Worm (Caenorhabditis elegans) whole organism, L4 larva: Measurements from ENCODE around the gene T06D4.1.

Source experiments
- D1046.2 ChIP-seq: fragments of 200-800 bp; sonication (Bioruptor generic); IDR thresholded peaks from 2 replicates; pipeline ENCODE4 v1.3.6; 2022; ENCODE audit warnings: missing genetic modification characterization, missing compliant biosample characterization
- F10B5.3 ChIP-seq: sonication (generic microtip); optimal IDR thresholded peaks from 2 replicates; lab custom pipeline; 2016; ENCODE audit warnings: mild to moderate bottlenecking, missing genetic modification characterization, missing compliant biosample characterization
- F26F4.8 ChIP-seq: fragments of 200-800 bp; sonication (Bioruptor generic); conservative IDR thresholded peaks from 2 replicates; pipeline ENCODE4 v1.3.6; 2022; ENCODE audit warnings: missing genetic modification characterization, missing compliant biosample characterization
- F37D6.2 ChIP-seq: sonication (generic microtip); optimal IDR thresholded peaks from 2 replicates; lab custom pipeline; 2016; ENCODE audit warnings: mild to moderate bottlenecking, missing genetic modification characterization, missing compliant biosample characterization
- F49E8.2 ChIP-seq: sonication (generic microtip); optimal IDR thresholded peaks from 2 replicates; lab custom pipeline; 2016; ENCODE audit warnings: missing compliant biosample characterization, mild to moderate bottlenecking, missing genetic modification characterization, borderline replicate concordance
- R02D3.7 ChIP-seq: fragments of 150-350 bp; sonication (generic microtip); optimal IDR thresholded peaks from 3 replicates; lab custom pipeline; 2014; ENCODE audit warnings: missing biosample characterization, missing genetic modification characterization
- Y105C5A.15 ChIP-seq: fragments of 200-800 bp; sonication (Bioruptor generic); IDR thresholded peaks from 2 replicates; pipeline ENCODE4 v1.3.6; 2022; ENCODE audit warnings: missing genetic modification characterization, missing compliant biosample characterization
- Y75B8A.6 ChIP-seq: fragments of 200-800 bp; sonication (Bioruptor generic); IDR thresholded peaks from 2 replicates; pipeline ENCODE4 v1.3.6; 2022; ENCODE audit warnings: missing genetic modification reagents, missing genetic modification characterization, missing compliant biosample characterization
- ZK546.5 ChIP-seq, 2 experiments: sonication (generic microtip); optimal IDR thresholded peaks; 2 replicates each; lab custom pipeline; 2017; ENCODE audit warnings: missing biosample characterization in 2 of 2, missing genetic modification characterization in 2 of 2
- aha-1 ChIP-seq: fragments of 150-350 bp; peaks from one replicate; lab custom pipeline; 2014; ENCODE audit warnings: missing biosample characterization, missing genetic modification characterization
- attf-4 ChIP-seq: sonication (generic microtip); optimal IDR thresholded peaks from 3 replicates; lab custom pipeline; 2017; ENCODE audit warnings: missing biosample characterization, missing genetic modification characterization
- ceh-62 ChIP-seq: sonication (generic microtip); optimal IDR thresholded peaks from 2 replicates; lab custom pipeline; 2017; ENCODE audit warnings: missing biosample characterization, missing genetic modification characterization
- ceh-82 ChIP-seq: sonication (generic microtip); optimal IDR thresholded peaks from 2 replicates; lab custom pipeline; 2017; ENCODE audit warnings: missing biosample characterization, missing genetic modification characterization
- ctbp-1 ChIP-seq: fragments of 200-800 bp; sonication (Bioruptor generic); IDR thresholded peaks from 2 replicates; pipeline ENCODE4 v1.3.6; 2022; ENCODE audit warnings: missing genetic modification reagents, missing genetic modification characterization, missing compliant biosample characterization
- daf-16 ChIP-seq, 3 experiments: sonication (generic microtip); optimal IDR thresholded peaks; 2 replicates each; lab custom pipeline; 2016 to 2017; ENCODE audit warnings: missing genetic modification characterization in 3 of 3, missing genetic modification reagents in 3 of 3, mild to moderate bottlenecking in 2 of 3, missing compliant biosample characterization in 2 of 3, missing biosample characterization in 1 of 3, moderate library complexity in 1 of 3
- daf-8 ChIP-seq: fragments of 200-800 bp; sonication (Bioruptor generic); IDR thresholded peaks from 2 replicates; pipeline ENCODE4 v1.3.6; 2022; ENCODE audit warnings: missing genetic modification characterization, missing compliant biosample characterization
- duxl-1 ChIP-seq: sonication (generic microtip); optimal IDR thresholded peaks from 2 replicates; lab custom pipeline; 2016; ENCODE audit warnings: mild to moderate bottlenecking, missing genetic modification characterization, moderate library complexity, missing compliant biosample characterization; ENCODE audit not compliant: poor library complexity
- egl-43 ChIP-seq: fragments of 200-800 bp; sonication (Bioruptor generic); IDR thresholded peaks from 2 replicates; pipeline ENCODE4 v1.3.6; 2022; ENCODE audit warnings: missing genetic modification reagents, missing genetic modification characterization, missing compliant biosample characterization
- jun-1 ChIP-seq: fragments of 150-350 bp; optimal IDR thresholded peaks from 2 replicates; lab custom pipeline; 2014; ENCODE audit warnings: missing biosample characterization, missing genetic modification reagents, missing genetic modification characterization
- lim-7 ChIP-seq: fragments of 200-800 bp; sonication (Bioruptor generic); IDR thresholded peaks from 2 replicates; pipeline ENCODE4 v1.3.6; 2022; ENCODE audit warnings: missing genetic modification characterization, missing compliant biosample characterization
- lin-38 ChIP-seq: fragments of 200-800 bp; sonication (Bioruptor generic); IDR thresholded peaks from 2 replicates; pipeline ENCODE4 v1.3.6; 2022; ENCODE audit warnings: missing genetic modification reagents, missing genetic modification characterization, missing compliant biosample characterization
- lir-3 ChIP-seq: sonication (generic microtip); optimal IDR thresholded peaks from 2 replicates; lab custom pipeline; 2016; ENCODE audit warnings: mild to moderate bottlenecking, missing genetic modification characterization, missing compliant biosample characterization
- madf-5 ChIP-seq, 2 experiments: fragments of 200-800 bp; sonication (Bioruptor generic); IDR thresholded peaks; 2 replicates each; pipeline ENCODE4 v1.3.6; 2022; ENCODE audit warnings: missing compliant biosample characterization in 2 of 2, missing genetic modification characterization in 2 of 2
- madf-9 ChIP-seq: fragments of 200-800 bp; sonication (Bioruptor generic); conservative IDR thresholded peaks from 2 replicates; pipeline ENCODE4 v1.3.6; 2022; ENCODE audit warnings: missing genetic modification reagents, missing genetic modification characterization, missing compliant biosample characterization
- mdt-29 ChIP-seq: fragments of 200-800 bp; sonication (Bioruptor generic); IDR thresholded peaks from 2 replicates; pipeline ENCODE4 v1.3.6; 2022; ENCODE audit warnings: missing genetic modification reagents, missing genetic modification characterization, missing compliant biosample characterization
- mes-2 ChIP-seq: sonication (generic microtip); optimal IDR thresholded peaks from 2 replicates; lab custom pipeline; 2016; ENCODE audit warnings: missing genotype, mild to moderate bottlenecking, missing genetic modification characterization, missing compliant biosample characterization; ENCODE audit not compliant: poor library complexity, severe bottlenecking
- mxl-2 ChIP-seq: fragments of 200-800 bp; sonication (Bioruptor generic); conservative IDR thresholded peaks from 2 replicates; pipeline ENCODE4 v1.3.6; 2022; ENCODE audit warnings: missing genetic modification reagents, missing genetic modification characterization, missing compliant biosample characterization
- mxl-3 ChIP-seq: fragments of 200-800 bp; sonication (Bioruptor generic); optimal IDR thresholded peaks from 2 replicates; lab custom pipeline; 2018; ENCODE audit warnings: mild to moderate bottlenecking, missing genetic modification characterization, missing compliant biosample characterization
- nhr-10 ChIP-seq: fragments of 150-350 bp; optimal IDR thresholded peaks from 2 replicates; lab custom pipeline; 2014; ENCODE audit warnings: missing biosample characterization, missing genetic modification characterization
- nhr-102 ChIP-seq: sonication (generic microtip); optimal IDR thresholded peaks from 2 replicates; lab custom pipeline; 2016; ENCODE audit warnings: mild to moderate bottlenecking, missing genetic modification characterization, moderate library complexity, missing compliant biosample characterization
- nhr-111 ChIP-seq: fragments of 200-800 bp; sonication (Bioruptor generic); optimal IDR thresholded peaks from 2 replicates; lab custom pipeline; 2018; ENCODE audit warnings: mild to moderate bottlenecking, missing genetic modification characterization, missing compliant biosample characterization
- nhr-42 ChIP-seq: fragments of 200-800 bp; sonication (Bioruptor generic); IDR thresholded peaks from 2 replicates; pipeline ENCODE4 v1.3.6; 2022; ENCODE audit warnings: missing genetic modification characterization, missing compliant biosample characterization
- pha-4 ChIP-seq, 2 experiments: fragments of 150-350 bp in 1 of 2; fragments of 200-800 bp in 1 of 2; sonication (Bioruptor generic) in 1 of 2; IDR thresholded peaks in 1 of 2; optimal IDR thresholded peaks in 1 of 2; 2 replicates each; pipeline versions ENCODE4 v1.3.6 to Lab custom; 2014 to 2022; ENCODE audit warnings: missing genetic modification characterization in 2 of 2, missing genetic modification reagents in 2 of 2, missing biosample characterization in 1 of 2, missing compliant biosample characterization in 1 of 2
- snpc-1.2 ChIP-seq: fragments of 200-800 bp; sonication (Bioruptor generic); IDR thresholded peaks from 2 replicates; pipeline ENCODE4 v1.3.6; 2022; ENCODE audit warnings: missing genetic modification reagents, missing genetic modification characterization, missing compliant biosample characterization
- unc-62 ChIP-seq, 3 experiments: fragments of 150-350 bp in 1 of 3; sonication (generic microtip); optimal IDR thresholded peaks in 2 of 3; peaks in 1 of 3; 1 replicate in 1 of 3; 2 replicates in 2 of 3; lab custom pipeline; 2014 to 2017; ENCODE audit warnings: missing biosample characterization in 3 of 3, missing genetic modification characterization in 3 of 3, missing genetic modification reagents in 3 of 3, missing genotype in 1 of 3
- zfp-2 ChIP-seq: sonication (generic microtip); optimal IDR thresholded peaks from 2 replicates; lab custom pipeline; 2016; ENCODE audit warnings: mild to moderate bottlenecking, missing genetic modification characterization, missing compliant biosample characterization
- zip-2 ChIP-seq: fragments of 150-350 bp; optimal IDR thresholded peaks from 2 replicates; lab custom pipeline; 2014; ENCODE audit warnings: missing biosample characterization, missing genetic modification characterization
- ztf-7 ChIP-seq: fragments of 150-350 bp; optimal IDR thresholded peaks from 2 replicates; lab custom pipeline; 2014; ENCODE audit warnings: missing biosample characterization, missing genetic modification characterization

Gene T06D4.1

ce11 chrII:3368097-3368496 is 13.5 kb upstream of the T06D4.1 start, which contains the start of gene Y49F6C.7:
Y49F6C.7 (minus strand) TSS chrII:3368197.
- TF ChIP-seq unc-62 (GFP tag; optimal IDR thresholded peaks at IDR 0.05 in 1 of 2; lab: Kevin White, UChicago) (no peak), unc-62 (tag; optimal IDR thresholded peaks at IDR 0.05; lab: Kevin White, UChicago) (no peak), attf-4 (tag; lab: Kevin White, UChicago) (no peak), ztf-7 (no peak), mes-2 (tag; lab: Kevin White, UChicago) (no peak), madf-9 (GFP tag; lab: Robert Waterston, UW) (no peak), ceh-82 (no peak), snpc-1.2 (GFP tag; lab: Robert Waterston, UW) (no peak), pha-4 (GFP tag; IDR thresholded peaks at IDR 0.05; lab: Robert Waterston, UW) (no peak), pha-4 (tag; optimal IDR thresholded peaks at IDR 0.05; lab: Kevin White, UChicago) (no peak), daf-16 (GFP tag; optimal IDR thresholded peaks at IDR 0.05; lab: Kevin White, UChicago) (no peak), daf-16 (tag; optimal IDR thresholded peaks at IDR 0.05; lab: Kevin White, UChicago) (no peak), nhr-111 (GFP tag; lab: Kevin White, UChicago) (no peak), mdt-29 (GFP tag; lab: Robert Waterston, UW) (no peak), nhr-42 (no peak), zip-2 (no peak), F37D6.2 (no peak), D1046.2 (GFP tag; lab: Robert Waterston, UW) (no peak), lim-7 (GFP tag; lab: Robert Waterston, UW) (no peak), F10B5.3 (tag; lab: Kevin White, UChicago) (no peak), mxl-2 (GFP tag; lab: Robert Waterston, UW) (no peak), lin-38 (GFP tag; lab: Robert Waterston, UW) (no peak)

ce11 chrII:3370061-3370460 is 11.6 kb upstream of the T06D4.1 start, which contains the start of gene Y49F6C.8:
Y49F6C.8 (minus strand) TSS chrII:3370111.
- TF ChIP-seq duxl-1 (tag; lab: Kevin White, UChicago) (peak; percentile 97), F26F4.8 (no peak)

- TF ChIP-seq madf-5 (GFP tag; IDR thresholded peaks at IDR 0.05; lab: Robert Waterston, UW) (no peak), mxl-3 (GFP tag; lab: Kevin White, UChicago) (no peak), Y75B8A.6 (GFP tag; lab: Robert Waterston, UW) (no peak), ZK546.5 (tag; optimal IDR thresholded peaks at IDR 0.05; lab: Kevin White, UChicago) (no peak), egl-43 (GFP tag; lab: Robert Waterston, UW) (no peak), daf-16 (GFP tag; optimal IDR thresholded peaks at IDR 0.05; lab: Kevin White, UChicago) (no peak), daf-16 (tag; optimal IDR thresholded peaks at IDR 0.05; lab: Kevin White, UChicago) (no peak), ceh-62 (tag; lab: Kevin White, UChicago) (no peak), daf-8 (no peak), zfp-2 (tag; lab: Kevin White, UChicago) (no peak), D1046.2 (GFP tag; lab: Robert Waterston, UW) (no peak)
Measured at ce11 chrII:3371010-3371409, 10.6 kb upstream of the T06D4.1 start, which contains the start of gene bath-23. bath-23 (plus strand) TSS chrII:3371310.

DNA sequence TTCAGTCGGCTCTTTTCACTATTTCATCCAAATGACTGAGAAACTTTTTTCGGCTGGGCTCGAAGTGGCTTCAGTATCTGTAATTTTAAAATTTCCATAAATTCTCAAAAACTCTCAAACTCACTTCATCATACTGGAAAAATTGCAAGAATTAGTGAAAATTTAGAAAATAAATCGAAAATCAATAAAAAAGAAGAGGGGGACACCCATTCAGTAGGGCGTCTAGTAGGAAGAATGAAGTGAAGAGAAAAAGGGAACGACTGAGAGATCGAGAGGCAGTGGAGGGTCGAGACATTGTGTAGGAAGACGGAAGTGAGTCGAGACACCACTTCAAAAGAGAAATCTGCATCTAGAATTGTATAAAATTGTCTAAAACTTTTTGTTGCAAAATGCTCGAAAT is 7.8 kb upstream of the T06D4.1 start:
- TF ChIP-seq R02D3.7 (tag; lab: Kevin White, UChicago) (no peak), Y105C5A.15 (GFP tag; lab: Robert Waterston, UW) (no peak), nhr-102 (tag; lab: Kevin White, UChicago) (no peak), mdt-29 (GFP tag; lab: Robert Waterston, UW) (no peak), aha-1 (tag; lab: Kevin White, UChicago) (no peak), mxl-2 (GFP tag; lab: Robert Waterston, UW) (no peak), lim-7 (GFP tag; lab: Robert Waterston, UW) (no peak), ctbp-1 (GFP tag; lab: Robert Waterston, UW) (no peak), jun-1 (tag; lab: Kevin White, UChicago) (no peak), nhr-10 (tag; lab: Kevin White, UChicago) (no peak), F49E8.2 (tag; lab: Kevin White, UChicago) (no peak), lir-3 (tag; lab: Kevin White, UChicago) (no peak), daf-8 (no peak)
